Worm (Caenorhabditis elegans): ENCODE measurements around the gene C06E8.5.

DNA sequence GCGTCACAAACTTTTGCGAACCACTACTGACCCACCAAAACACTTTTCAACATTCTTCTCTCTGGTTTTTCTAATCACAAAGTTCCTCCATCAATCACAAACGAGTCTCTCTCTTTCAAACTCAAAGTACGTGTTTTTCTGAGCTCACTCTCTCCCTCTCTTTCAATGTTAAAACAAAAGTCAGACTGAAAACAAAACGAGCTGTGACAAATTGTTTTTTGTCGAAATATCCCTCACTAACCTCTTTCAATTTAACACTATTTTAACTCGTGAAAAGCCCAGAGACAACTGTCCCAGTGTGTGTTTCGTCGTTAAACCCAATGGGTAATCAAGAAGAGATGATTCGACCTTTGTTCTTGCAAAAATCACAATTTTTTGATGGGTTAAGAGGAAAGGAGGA lies 17.2 kb downstream of the C06E8.5 start:
- TF ChIP-seq unc-39 (tag; optimal IDR thresholded peaks at IDR 0.05) (no peak), R02D3.7 (tag; optimal IDR thresholded peaks at IDR 0.05) (no peak), snpc-4 (tag; optimal IDR thresholded peaks at IDR 0.05) (no peak), dpl-1 (GFP tag; optimal IDR thresholded peaks at IDR 0.05) (no peak), madf-5 (GFP tag; IDR thresholded peaks at IDR 0.05) (no peak), hlh-11 (tag; optimal IDR thresholded peaks at IDR 0.05) (peak; percentile 52), ztf-11 (tag; optimal IDR thresholded peaks at IDR 0.05) (no peak), F49E8.2 (tag; optimal IDR thresholded peaks at IDR 0.05; ENCODE audit: borderline replicate concordance) (no peak), aly-2 (tag; optimal IDR thresholded peaks at IDR 0.05) (no peak), ceh-62 (tag; optimal IDR thresholded peaks at IDR 0.05) (no peak), unc-62 (GFP tag; optimal IDR thresholded peaks at IDR 0.05 in 1 of 2) (peak in 1 of 2 experiments; percentile 95), unc-62 (tag; optimal IDR thresholded peaks at IDR 0.05) (no peak)
